Fruit fly (Drosophila melanogaster): ENCODE results near the gene Pa1.

DNA sequence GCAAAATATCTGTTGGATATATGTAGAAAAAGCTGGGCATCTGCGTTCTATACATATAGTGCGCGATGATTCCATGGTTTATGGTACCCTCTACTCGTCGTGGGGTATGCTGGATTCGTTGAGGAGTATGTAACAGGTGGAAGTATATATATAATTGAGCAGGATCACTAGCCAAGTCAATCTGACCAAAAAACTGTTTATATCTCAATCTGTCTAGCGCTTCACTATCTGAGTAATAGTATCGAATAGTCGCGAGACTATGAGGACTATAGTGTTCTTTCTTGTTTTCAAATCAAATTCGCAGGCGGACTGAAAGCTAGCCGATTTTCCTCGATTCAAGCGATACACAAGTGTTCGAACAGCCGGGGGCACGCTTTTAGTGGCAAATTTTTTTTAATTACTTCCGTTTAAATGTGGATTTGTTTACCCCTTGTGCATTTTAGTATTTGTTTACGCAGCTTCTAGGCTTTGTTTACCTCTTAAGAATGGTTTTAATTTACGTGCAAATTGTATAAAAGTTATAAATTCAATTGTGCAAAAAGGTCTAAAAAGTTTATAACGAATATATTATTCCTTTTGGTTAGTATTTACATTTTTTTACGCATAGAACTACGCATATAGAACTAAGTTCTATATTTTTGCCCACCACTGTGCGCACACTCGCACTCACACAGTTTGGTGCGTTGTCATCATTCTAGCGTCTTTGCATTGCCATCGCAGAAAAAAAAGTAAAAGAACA, 31.8 kb downstream of the Pa1 start:
- TF ChIP-seq ttk (optimal IDR thresholded peaks at IDR 0.05) (no peak), psq (optimal IDR thresholded peaks at IDR 0.05) (no peak), h (optimal IDR thresholded peaks at IDR 0.05) (no peak), Myc (optimal IDR thresholded peaks at IDR 0.05) (no peak)

Measured in Kc167 (cell line).